Worm (Caenorhabditis elegans): Measurements from ENCODE around the gene F23H11.5.
A peak's percentile ranks its signal among the peaks of the same experiment; 100 is the strongest.

Gene F23H11.5

ce11 chrIII:901600-902250 is 8.7 kb downstream of the F23H11.5 start:
- TF ChIP-seq mml-1 (tag; optimal IDR thresholded peaks at IDR 0.05) (no peak), ztf-4 (tag; optimal IDR thresholded peaks at IDR 0.05) (no peak), nhr-25 (tag; optimal IDR thresholded peaks at IDR 0.05) (no peak), elt-1 (tag; optimal IDR thresholded peaks at IDR 0.05) (no peak), elt-2 (tag; optimal IDR thresholded peaks at IDR 0.05) (peak; percentile 34), nhr-237 (tag; optimal IDR thresholded peaks at IDR 0.05) (no peak), elt-3 (tag; optimal IDR thresholded peaks at IDR 0.05) (no peak), eor-1 (tag; optimal IDR thresholded peaks at IDR 0.05) (no peak), tbx-2 (tag; optimal IDR thresholded peaks at IDR 0.05) (no peak), snpc-4 (tag; optimal IDR thresholded peaks at IDR 0.05) (no peak), egl-27 (tag; optimal IDR thresholded peaks at IDR 0.05) (no peak), pqm-1 (tag; optimal IDR thresholded peaks at IDR 0.05) (no peak), unc-39 (tag; optimal IDR thresholded peaks at IDR 0.05) (no peak), skn-1 (tag; optimal IDR thresholded peaks at IDR 0.05) (no peak), unc-62 (GFP tag; optimal IDR thresholded peaks at IDR 0.05) (no peak), ama-1 (optimal IDR thresholded peaks at IDR 0.05) (no peak), sea-2 (GFP tag; optimal IDR thresholded peaks at IDR 0.05) (no peak), jun-1 (tag; optimal IDR thresholded peaks at IDR 0.05) (no peak), ceh-82 (tag; optimal IDR thresholded peaks at IDR 0.05) (no peak), hmg-11 (tag; optimal IDR thresholded peaks at IDR 0.05) (peak; percentile 9), R02D3.7 (tag; optimal IDR thresholded peaks at IDR 0.05) (no peak), lin-15B (tag; optimal IDR thresholded peaks at IDR 0.05) (peak; percentile 32), ceh-9 (tag; optimal IDR thresholded peaks at IDR 0.05) (no peak), nhr-43 (tag; optimal IDR thresholded peaks at IDR 0.05; ENCODE audit: poor library complexity, severe bottlenecking) (no peak), nhr-28 (tag; optimal IDR thresholded peaks at IDR 0.05) (no peak), ceh-16 (tag; optimal IDR thresholded peaks at IDR 0.05) (no peak), nfya-1 (tag; optimal IDR thresholded peaks at IDR 0.05; ENCODE audit: insufficient read depth) (no peak), pha-4 (tag; optimal IDR thresholded peaks at IDR 0.05) (peak; percentile 33), nhr-77 (tag; optimal IDR thresholded peaks at IDR 0.05) (no peak), daf-12 (tag; optimal IDR thresholded peaks at IDR 0.05) (no peak), lin-39 (tag; optimal IDR thresholded peaks at IDR 0.05) (no peak), zag-1 (tag; optimal IDR thresholded peaks at IDR 0.05) (no peak), nhr-76 (tag; optimal IDR thresholded peaks at IDR 0.05) (no peak), nhr-23 (tag; optimal IDR thresholded peaks at IDR 0.05) (peak; percentile 11), ceh-28 (tag; optimal IDR thresholded peaks at IDR 0.05) (no peak), fkh-10 (GFP tag; optimal IDR thresholded peaks at IDR 0.05) (no peak), nhr-11 (tag; optimal IDR thresholded peaks at IDR 0.05) (no peak), mdl-1 (tag; optimal IDR thresholded peaks at IDR 0.05) (no peak), nhr-12 (tag; optimal IDR thresholded peaks at IDR 0.05) (no peak), ZK546.5 (tag; optimal IDR thresholded peaks at IDR 0.05) (no peak), egl-5 (tag; optimal IDR thresholded peaks at IDR 0.05) (no peak)

DNA sequence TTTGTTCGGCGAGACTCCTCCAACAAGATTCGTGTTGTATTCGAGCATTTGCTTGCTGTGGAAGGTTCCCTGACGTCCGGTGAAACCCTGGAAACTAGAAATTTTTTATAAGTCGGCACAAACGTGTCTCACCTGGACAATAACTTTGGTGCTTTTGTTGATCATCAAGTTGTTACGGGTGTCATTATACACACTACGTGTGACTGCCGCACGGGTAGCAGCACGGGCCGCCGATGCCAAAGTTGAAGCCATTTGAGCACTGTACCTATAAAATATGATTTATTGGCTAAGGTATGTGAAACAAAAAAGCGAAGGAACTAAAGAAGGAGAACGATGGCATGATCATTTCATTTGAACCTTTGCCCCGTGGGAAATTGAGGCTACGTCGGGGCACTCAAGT is 9.2 kb downstream of the F23H11.5 start, which contains the start of gene sucl-2:
TSS of gene sucl-2 (minus strand) at position 265 of the 400 bp plus-strand sequence.
- TF ChIP-seq nhr-67 (tag; optimal IDR thresholded peaks at IDR 0.05) (no peak), mdl-1 (tag; optimal IDR thresholded peaks at IDR 0.05) (no peak), nhr-77 (tag; optimal IDR thresholded peaks at IDR 0.05) (no peak), lin-39 (tag; optimal IDR thresholded peaks at IDR 0.05) (no peak), ceh-82 (tag; optimal IDR thresholded peaks at IDR 0.05) (no peak)

DNA sequence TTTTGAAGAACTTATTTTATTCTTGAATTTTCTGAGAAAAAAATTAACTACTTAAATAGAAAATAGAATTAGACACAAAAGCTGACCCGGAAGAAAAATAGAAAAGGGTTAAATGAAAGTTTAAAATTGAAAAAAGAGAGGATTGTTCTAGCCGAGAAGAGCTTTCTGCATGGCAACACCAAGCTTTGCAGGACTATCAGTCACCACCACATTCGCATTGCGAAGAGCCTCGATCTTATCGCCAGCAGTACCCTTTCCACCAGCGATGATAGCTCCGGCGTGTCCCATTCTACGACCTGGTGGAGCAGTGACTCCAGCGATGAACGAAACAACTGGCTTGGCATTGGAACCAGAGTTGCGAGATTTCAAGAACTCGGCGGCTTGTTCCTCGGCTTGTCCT is 10.3 kb downstream of the F23H11.5 start:
- TF ChIP-seq hmg-11 (tag; optimal IDR thresholded peaks at IDR 0.05) (no peak), pha-4 (tag; optimal IDR thresholded peaks at IDR 0.05) (no peak), R02D3.7 (tag; optimal IDR thresholded peaks at IDR 0.05) (no peak), nhr-77 (tag; optimal IDR thresholded peaks at IDR 0.05) (no peak), fkh-10 (GFP tag; optimal IDR thresholded peaks at IDR 0.05) (no peak), elt-1 (tag; optimal IDR thresholded peaks at IDR 0.05) (no peak), sea-2 (GFP tag; optimal IDR thresholded peaks at IDR 0.05) (no peak)

Data from whole organism, L3 larva.